Worm (Caenorhabditis elegans) whole organism, late embryonic: ENCODE measurements around the gene rbm-26.

Experiments used
- Y22D7AL.16 ChIP-seq: sonication (generic microtip); optimal IDR thresholded peaks from 2 replicates; lab custom pipeline; 2016; ENCODE audit warnings: missing genetic modification characterization, missing compliant biosample characterization
- ama-1 ChIP-seq: fragments of 150-350 bp; optimal IDR thresholded peaks from 2 replicates; lab custom pipeline; 2014
- ceh-22 ChIP-seq: sonication (generic microtip); optimal IDR thresholded peaks from 2 replicates; lab custom pipeline; 2017; ENCODE audit warnings: missing biosample characterization, missing genetic modification characterization
- elt-4 ChIP-seq: sonication (generic microtip); optimal IDR thresholded peaks from 2 replicates; lab custom pipeline; 2016; ENCODE audit warnings: missing genetic modification characterization, missing compliant biosample characterization
- fkh-10 ChIP-seq: fragments of 150-350 bp; optimal IDR thresholded peaks from 2 replicates; lab custom pipeline; 2014; ENCODE audit warnings: missing biosample characterization, missing genetic modification reagents, missing genetic modification characterization
- nhr-11 ChIP-seq: fragments of 150-350 bp; optimal IDR thresholded peaks from 2 replicates; lab custom pipeline; 2014; ENCODE audit warnings: missing biosample characterization, missing genetic modification characterization
- pag-3 ChIP-seq: sonication (generic microtip); optimal IDR thresholded peaks from 2 replicates; lab custom pipeline; 2016; ENCODE audit warnings: missing compliant biosample characterization, missing genetic modification characterization, borderline replicate concordance
- pat-9 ChIP-seq: fragments of 200-800 bp; sonication (Bioruptor generic); optimal IDR thresholded peaks from 2 replicates; lab custom pipeline; 2018; ENCODE audit warnings: mild to moderate bottlenecking, missing genetic modification characterization, moderate library complexity, missing compliant biosample characterization
- pha-2 ChIP-seq: sonication (generic microtip); optimal IDR thresholded peaks from 2 replicates; lab custom pipeline; 2017; ENCODE audit warnings: mild to moderate bottlenecking, missing genetic modification characterization, missing compliant biosample characterization
- pqm-1 ChIP-seq: sonication (generic microtip); optimal IDR thresholded peaks from 2 replicates; lab custom pipeline; 2016; ENCODE audit warnings: missing genetic modification characterization, missing compliant biosample characterization
- rnt-1 ChIP-seq: sonication (generic microtip); optimal IDR thresholded peaks from 2 replicates; lab custom pipeline; 2016; ENCODE audit warnings: missing genetic modification characterization, missing compliant biosample characterization
- sox-4 ChIP-seq: sonication (generic microtip); optimal IDR thresholded peaks from 2 replicates; lab custom pipeline; 2017; ENCODE audit warnings: mild to moderate bottlenecking, missing genetic modification characterization, inconsistent platforms, missing compliant biosample characterization
- zip-5 ChIP-seq: sonication (generic microtip); optimal IDR thresholded peaks from 2 replicates; lab custom pipeline; 2016; ENCODE audit warnings: missing genetic modification characterization, missing compliant biosample characterization
- ztf-16 ChIP-seq: sonication (generic microtip); optimal IDR thresholded peaks from 2 replicates; lab custom pipeline; 2017; ENCODE audit warnings: missing genetic modification characterization, missing compliant biosample characterization

DNA sequence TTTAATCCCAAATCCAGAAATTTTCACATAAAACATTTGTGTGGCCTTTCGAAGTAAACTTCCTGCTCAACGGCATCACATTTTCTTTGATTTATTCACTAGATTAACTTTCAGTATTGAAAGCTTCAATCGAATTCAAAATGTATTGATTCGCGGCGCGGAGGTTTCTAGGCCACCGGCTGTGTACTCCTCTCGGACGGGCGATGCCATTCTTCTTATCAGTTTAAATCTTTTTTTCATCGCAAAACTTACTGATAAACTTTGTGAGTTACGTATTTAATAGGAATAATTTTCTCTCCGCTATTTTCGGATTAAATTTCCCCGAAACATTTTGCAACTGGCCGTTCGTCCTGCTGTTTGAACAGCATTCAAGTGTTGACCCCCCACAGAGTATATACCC lies 10.5 kb downstream of the rbm-26 start:
- TF ChIP-seq elt-4 (tag; lab: Kevin White, UChicago) (no peak), pag-3 (no peak), ceh-22 (tag; lab: Kevin White, UChicago) (no peak), nhr-11 (tag; lab: Kevin White, UChicago) (no peak), Y22D7AL.16 (tag; lab: Kevin White, UChicago) (no peak), ztf-16 (tag; lab: Kevin White, UChicago) (no peak), pha-2 (tag; lab: Kevin White, UChicago) (peak; percentile 22), pat-9 (tag; lab: Kevin White, UChicago) (no peak), rnt-1 (no peak), sox-4 (tag; lab: Kevin White, UChicago) (no peak), fkh-10 (GFP tag; lab: Kevin White, UChicago) (no peak), pqm-1 (peak; percentile 61), ama-1 (lab: Kevin White, UChicago) (no peak), zip-5 (tag; lab: Kevin White, UChicago) (peak; percentile 1)
